Worm (Caenorhabditis elegans): ENCODE data around the gene F28B4.3.

Gene F28B4.3

ce11 chrX:3204778-3205177, 30.4 kb downstream of the F28B4.3 start, which contains the start of gene F28B4.1:
F28B4.1 (plus strand) TSS chrX:3205078.
- TF ChIP-seq mcd-1 (GFP tag; IDR thresholded peaks at IDR 0.05) (no peak), sptf-2 (GFP tag; optimal IDR thresholded peaks at IDR 0.05) (no peak), pbrm-1 (GFP tag; IDR thresholded peaks at IDR 0.05) (no peak), F10E7.11 (tag; optimal IDR thresholded peaks at IDR 0.05) (no peak), nfya-2 (GFP tag; IDR thresholded peaks at IDR 0.05) (no peak), F55B11.4 (tag; optimal IDR thresholded peaks at IDR 0.05; ENCODE audit: borderline replicate concordance, insufficient read depth) (no peak), F57C9.4 (tag; optimal IDR thresholded peaks at IDR 0.05) (no peak)

- TF ChIP-seq tbp1 (GFP tag; optimal IDR thresholded peaks at IDR 0.05) (no peak), B0336.3 (GFP tag; IDR thresholded peaks at IDR 0.05) (no peak), Y53F4B.3 (GFP tag; IDR thresholded peaks at IDR 0.05) (no peak), C17E4.6 (GFP tag; IDR thresholded peaks at IDR 0.05) (no peak), ama-1 (optimal IDR thresholded peaks at IDR 0.05) (no peak), ama-1 (GFP tag; optimal IDR thresholded peaks at IDR 0.05) (no peak), dpl-1 (GFP tag; optimal IDR thresholded peaks at IDR 0.05) (no peak), B0019.2 (GFP tag; conservative IDR thresholded peaks at IDR 0.05) (no peak), C06A6.2 (GFP tag; conservative IDR thresholded peaks at IDR 0.05) (no peak), cebp-1 (GFP tag; IDR thresholded peaks at IDR 0.05) (no peak), cebp-1 (tag; optimal IDR thresholded peaks at IDR 0.05) (no peak), madf-10 (tag; optimal IDR thresholded peaks at IDR 0.05) (no peak)
These were observed 32.9 kb downstream of the F28B4.3 start for ce11 chrX:3202350-3202749.

ce11 chrX:3199249-3199648, 36.0 kb downstream of the F28B4.3 start, which contains the start of gene fax-1:
fax-1 (minus strand) TSS chrX:3199349.
- TF ChIP-seq him-1 (tag; optimal IDR thresholded peaks at IDR 0.05) (no peak), tbp1 (GFP tag; optimal IDR thresholded peaks at IDR 0.05) (no peak), ceh-91 (GFP tag; IDR thresholded peaks at IDR 0.05) (no peak), nfya-1 (tag; optimal IDR thresholded peaks at IDR 0.05; ENCODE audit: borderline replicate concordance, insufficient read depth) (no peak), zfh-2 (GFP tag; conservative IDR thresholded peaks at IDR 0.05) (0 out of 2 replicates have a peak, but pooled peaks have one; percentile 8), sea-2 (GFP tag; IDR thresholded peaks at IDR 0.05) (no peak)

- TF ChIP-seq Y56A3A.18 (GFP tag; IDR thresholded peaks at IDR 0.05) = no peak
- TF ChIP-seq ama-1 (optimal IDR thresholded peaks at IDR 0.05) = no peak
- TF ChIP-seq ama-1 (GFP tag; optimal IDR thresholded peaks at IDR 0.05) = no peak
- peak; percentile 80 for TF ChIP-seq zfh-2 (GFP tag; conservative IDR thresholded peaks at IDR 0.05)
- no peak for TF ChIP-seq T26A5.8 (tag; optimal IDR thresholded peaks at IDR 0.05)
- no peak for TF ChIP-seq B0035.1 (tag; optimal IDR thresholded peaks at IDR 0.05)
- TF ChIP-seq attf-6 (GFP tag; IDR thresholded peaks at IDR 0.05) = no peak
These were observed 37.9 kb downstream of the F28B4.3 start for ce11 chrX:3197319-3197718.

ce11 chrX:3191353-3192065, 43.7 kb downstream of the F28B4.3 start:
- no peak for TF ChIP-seq unc-62 (GFP tag; optimal IDR thresholded peaks at IDR 0.05)
- TF ChIP-seq madf-8 (GFP tag; conservative IDR thresholded peaks at IDR 0.05) = no peak
- peak; percentile 20; the same call in 1 of the 2 replicates for TF ChIP-seq zfh-2 (GFP tag; conservative IDR thresholded peaks at IDR 0.05)
- peak; percentile 29 for TF ChIP-seq K12H6.12 (tag; optimal IDR thresholded peaks at IDR 0.05)

All from whole organism, young adult.